Worm (Caenorhabditis elegans): Measurements from ENCODE around the gene C01G6.9.

Gene C01G6.9

ce11 chrII:9273984-9274383 is 21.6 kb downstream of the C01G6.9 start (continued):
- 0 out of 2 replicates have a peak, but pooled peaks have one; percentile 38 for TF ChIP-seq madf-9 (GFP tag; conservative IDR thresholded peaks at IDR 0.05)
- TF ChIP-seq fos-1 (tag; optimal IDR thresholded peaks at IDR 0.05), result no peak
- no peak for TF ChIP-seq aly-2 (tag; optimal IDR thresholded peaks at IDR 0.05)
- peak; percentile 82 for TF ChIP-seq mep-1 (tag; optimal IDR thresholded peaks at IDR 0.05)
- TF ChIP-seq lir-3 (tag; optimal IDR thresholded peaks at IDR 0.05), result no peak
- TF ChIP-seq egl-27 (tag; optimal IDR thresholded peaks at IDR 0.05), result no peak
- TF ChIP-seq jun-1 (tag; optimal IDR thresholded peaks at IDR 0.05), result peak; percentile 53
- no peak for TF ChIP-seq ceh-82 (tag; optimal IDR thresholded peaks at IDR 0.05)
- 0 out of 2 replicates have a peak, but pooled peaks have one; percentile 42 for TF ChIP-seq snpc-1.2 (GFP tag; IDR thresholded peaks at IDR 0.05)
- peak; percentile 85; the same call in 1 of the 2 replicates for TF ChIP-seq ceh-20 (GFP tag; IDR thresholded peaks at IDR 0.05)
- TF ChIP-seq ztf-11 (tag; optimal IDR thresholded peaks at IDR 0.05), result no peak
- peak; percentile 19 for TF ChIP-seq lin-13 (GFP tag; optimal IDR thresholded peaks at IDR 0.05)
- no peak for TF ChIP-seq ZK337.2 (GFP tag; IDR thresholded peaks at IDR 0.05)
- TF ChIP-seq attf-4 (tag; optimal IDR thresholded peaks at IDR 0.05), result no peak
- TF ChIP-seq T26A8.4 (GFP tag; IDR thresholded peaks at IDR 0.05), result peak; percentile 77
- no peak for TF ChIP-seq daf-19 (GFP tag; conservative IDR thresholded peaks at IDR 0.05)
- peak; percentile 65 for TF ChIP-seq spr-1 (tag; optimal IDR thresholded peaks at IDR 0.05)
- TF ChIP-seq snpc-4 (tag; optimal IDR thresholded peaks at IDR 0.05), result no peak
- TF ChIP-seq nhr-48 (tag; optimal IDR thresholded peaks at IDR 0.05), result peak; percentile 79
- no peak for TF ChIP-seq Y48G9A.11 (GFP tag; IDR thresholded peaks at IDR 0.05)
- TF ChIP-seq F44E2.7 (GFP tag; IDR thresholded peaks at IDR 0.05), result no peak
- TF ChIP-seq nhr-42 (GFP tag; IDR thresholded peaks at IDR 0.05), result peak; percentile 72; the same call in 1 of the 2 replicates
- TF ChIP-seq zag-1 (tag; optimal IDR thresholded peaks at IDR 0.05), result no peak
- TF ChIP-seq daf-12 (tag; optimal IDR thresholded peaks at IDR 0.05), result no peak
- no peak for TF ChIP-seq vab-7 (GFP tag; IDR thresholded peaks at IDR 0.05)
- TF ChIP-seq arid-1 (GFP tag; conservative IDR thresholded peaks at IDR 0.05), result peak; percentile 55; the same call in 1 of the 2 replicates
- no peak for TF ChIP-seq mxl-2 (GFP tag; conservative IDR thresholded peaks at IDR 0.05)
- peak in 1 of 2 experiments; percentile 99 for TF ChIP-seq unc-62 (GFP tag; optimal IDR thresholded peaks at IDR 0.05 in 1 of 2)
- no peak for TF ChIP-seq unc-62 (tag; optimal IDR thresholded peaks at IDR 0.05)
- peak; percentile 2 to 45 for TF ChIP-seq daf-16 (GFP tag; optimal IDR thresholded peaks at IDR 0.05)
- peak; percentile 70 for TF ChIP-seq daf-16 (tag; optimal IDR thresholded peaks at IDR 0.05)
- peak; percentile 74 for TF ChIP-seq mxl-3 (GFP tag; optimal IDR thresholded peaks at IDR 0.05)
- peak; percentile 50 to 91 for TF ChIP-seq mdl-1 (tag; optimal IDR thresholded peaks at IDR 0.05)
- no peak for TF ChIP-seq nhr-10 (tag; optimal IDR thresholded peaks at IDR 0.05)
- TF ChIP-seq nhr-111 (GFP tag; optimal IDR thresholded peaks at IDR 0.05), result no peak

- TF ChIP-seq zip-11 (GFP tag; IDR thresholded peaks at IDR 0.05) (no peak), aha-1 (tag) (peak; percentile 68), lin-15B (tag; optimal IDR thresholded peaks at IDR 0.05) (no peak), rbr-2 (tag; optimal IDR thresholded peaks at IDR 0.05) (no peak), fos-1 (tag; optimal IDR thresholded peaks at IDR 0.05) (no peak), cey-2 (tag; optimal IDR thresholded peaks at IDR 0.05; ENCODE audit: borderline replicate concordance, insufficient read depth) (no peak)
Observed at ce11 chrII:9272942-9273341, 22.7 kb downstream of the C01G6.9 start, which contains the start of gene C01G6.4. C01G6.4 (minus strand) TSS chrII:9273042.

- TF ChIP-seq zfp-3 (GFP tag; conservative IDR thresholded peaks at IDR 0.05) (no peak), unc-62 (GFP tag; optimal IDR thresholded peaks at IDR 0.05 in 1 of 2) (peak in 1 of 2 experiments; percentile 92), unc-62 (tag; optimal IDR thresholded peaks at IDR 0.05) (no peak)
Observed at ce11 chrII:9271285-9271684, 24.3 kb downstream of the C01G6.9 start.
